Worm (Caenorhabditis elegans): ENCODE data around the gene irld-28.

ce11 chrV:2306383-2306782 is 29.7 kb downstream of the irld-28 start:
- no peak for TF ChIP-seq unc-62 (GFP tag; optimal IDR thresholded peaks at IDR 0.05)
- TF ChIP-seq let-607 (tag; optimal IDR thresholded peaks at IDR 0.05): no peak
- TF ChIP-seq lsl-1 (GFP tag; optimal IDR thresholded peaks at IDR 0.05): no peak
- TF ChIP-seq somi-1 (GFP tag; optimal IDR thresholded peaks at IDR 0.05): no peak
- no peak for TF ChIP-seq F55B11.4 (tag; optimal IDR thresholded peaks at IDR 0.05; ENCODE audit: borderline replicate concordance, insufficient read depth)
